Worm (Caenorhabditis elegans): ENCODE data around the gene C17G10.10.

- TF ChIP-seq unc-62 (GFP tag; optimal IDR thresholded peaks at IDR 0.05 in 1 of 2): no peak
- TF ChIP-seq unc-62 (tag; optimal IDR thresholded peaks at IDR 0.05): no peak
- TF ChIP-seq aly-2 (tag; optimal IDR thresholded peaks at IDR 0.05): no peak
- TF ChIP-seq F44E2.7 (GFP tag; IDR thresholded peaks at IDR 0.05): no peak
- TF ChIP-seq nhr-11 (tag; optimal IDR thresholded peaks at IDR 0.05): no peak
- no peak for TF ChIP-seq daf-12 (tag; optimal IDR thresholded peaks at IDR 0.05)
- TF ChIP-seq lsy-2 (tag; optimal IDR thresholded peaks at IDR 0.05): no peak
- TF ChIP-seq T26A8.4 (GFP tag; IDR thresholded peaks at IDR 0.05): no peak
- no peak for TF ChIP-seq egl-27 (tag; optimal IDR thresholded peaks at IDR 0.05)
- TF ChIP-seq daf-19 (GFP tag; conservative IDR thresholded peaks at IDR 0.05): no peak
- no peak for TF ChIP-seq nhr-76 (tag; optimal IDR thresholded peaks at IDR 0.05)
- TF ChIP-seq ama-1 (optimal IDR thresholded peaks at IDR 0.05): no peak
- TF ChIP-seq nhr-25 (tag; optimal IDR thresholded peaks at IDR 0.05; ENCODE audit: borderline replicate concordance, insufficient read depth): no peak
- TF ChIP-seq pqm-1 (tag; optimal IDR thresholded peaks at IDR 0.05): no peak
These were observed 42.9 kb upstream of the C17G10.10 start for ce11 chrII:5642110-5642509.

Data from whole organism, L4 larva.